Worm (Caenorhabditis elegans) whole organism, L3 larva: ENCODE measurements around the gene Y49F6C.6.

Source experiments
- ama-1 ChIP-seq: fragments of 150-350 bp; optimal IDR thresholded peaks from 2 replicates; lab custom pipeline; 2018
- elt-2 ChIP-seq: sonication (generic microtip); optimal IDR thresholded peaks from 2 replicates; lab custom pipeline; 2016; ENCODE audit warnings: missing genetic modification reagents, mild to moderate bottlenecking, missing genetic modification characterization, missing compliant biosample characterization
- nhr-76 ChIP-seq: fragments of 150-350 bp; sonication (generic microtip); optimal IDR thresholded peaks from 5 replicates; lab custom pipeline; 2014; ENCODE audit warnings: missing biosample characterization, missing genetic modification characterization

DNA sequence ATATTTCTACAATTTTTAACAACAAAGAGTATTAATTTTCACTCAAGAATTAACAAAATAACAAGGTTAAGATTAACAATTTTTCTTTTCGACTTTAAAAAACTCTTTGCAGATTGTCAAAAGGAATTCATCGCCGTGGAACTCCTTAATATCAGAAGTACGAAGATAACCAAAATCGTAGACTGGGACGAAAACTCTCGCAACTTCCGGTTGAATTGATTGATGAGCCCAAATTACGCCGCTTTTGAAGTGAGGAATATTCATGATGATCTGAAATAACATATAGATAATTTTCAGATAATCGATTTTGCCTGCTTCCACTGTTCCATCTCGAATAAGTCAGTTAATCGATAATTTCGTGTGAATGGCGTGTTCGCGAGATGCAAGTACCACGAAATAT lies 23.3 kb downstream of the Y49F6C.6 start, which contains the start of gene F14D2.15:
- TF ChIP-seq nhr-76 (tag; lab: Kevin White, UChicago) (no peak), ama-1 (no peak), elt-2 (tag; lab: Kevin White, UChicago) (no peak)
